Fruit fly (Drosophila melanogaster) whole organism: ENCODE measurements around the gene CG32551.

Source experiments
- CG8478 ChIP-seq: fragments of >200 bp; optimal IDR thresholded peaks from 2 replicates; lab custom pipeline; 2018; ENCODE audit warnings: inconsistent platforms
- Dll ChIP-seq: fragments of >200 bp; optimal IDR thresholded peaks from 2 replicates; lab custom pipeline; 2017
- EcR ChIP-seq, 2 experiments: fragments of >200 bp; optimal IDR thresholded peaks; 2 replicates each; lab custom pipeline; 2017; ENCODE audit warnings: missing biosample characterization in 2 of 2, missing genetic modification characterization in 2 of 2, missing genetic modification reagents in 2 of 2
- pan ChIP-seq: fragments of >200 bp; optimal IDR thresholded peaks from 2 replicates; lab custom pipeline; 2017
- psq ChIP-seq: fragments of >200 bp; optimal IDR thresholded peaks from 2 replicates; lab custom pipeline; 2017
- usp ChIP-seq: fragments of >200 bp; optimal IDR thresholded peaks from 2 replicates; lab custom pipeline; 2017; ENCODE audit warnings: missing biosample characterization, missing genetic modification characterization, mixed read lengths

dm6 chrX:18483261-18484218 lies 44.9 kb downstream of the CG32551 start, which contains the start of gene Hayan:
- TF ChIP-seq CG8478 (lab: Kevin White, UChicago) = no peak
- peak; percentile 64 for TF ChIP-seq Dll (lab: Kevin White, UChicago)
- TF ChIP-seq EcR (GFP tag; optimal IDR thresholded peaks at IDR 0.05; lab: Kevin White, UChicago) = no peak
- peak; percentile 78 for TF ChIP-seq pan (lab: Kevin White, UChicago)
- TF ChIP-seq psq (lab: Kevin White, UChicago) = no peak
- TF ChIP-seq usp (GFP tag; lab: Kevin White, UChicago) = no peak
